Worm (Caenorhabditis elegans) whole organism, L2 larva: ENCODE data around the gene fbxl-5.

Experiments used
- blmp-1 ChIP-seq: sonication (generic microtip); optimal IDR thresholded peaks from 2 replicates; lab custom pipeline; 2017; ENCODE audit warnings: missing genetic modification characterization, mild to moderate bottlenecking, missing compliant biosample characterization, antibody characterized with exemption, moderate library complexity; ENCODE audit not compliant: insufficient read depth
- lsy-2 ChIP-seq, 2 experiments: fragments of 150-350 bp in 1 of 2; sonication (generic microtip) in 1 of 2; optimal IDR thresholded peaks; 2 replicates each; lab custom pipeline; 2014 to 2017; ENCODE audit warnings: missing biosample characterization in 2 of 2, missing genetic modification characterization in 2 of 2
- nhr-11 ChIP-seq: fragments of 150-350 bp; optimal IDR thresholded peaks from 2 replicates; lab custom pipeline; 2014; ENCODE audit warnings: missing biosample characterization, missing genetic modification characterization
- ztf-1 ChIP-seq: fragments of 200-800 bp; sonication (Bioruptor generic); conservative IDR thresholded peaks from 2 replicates; pipeline ENCODE4 v1.3.6; 2022; ENCODE audit warnings: missing genetic modification characterization, missing compliant biosample characterization
- ztf-4 ChIP-seq: fragments of 150-350 bp; optimal IDR thresholded peaks from 2 replicates; lab custom pipeline; 2014; ENCODE audit warnings: missing biosample characterization, missing genetic modification characterization

DNA sequence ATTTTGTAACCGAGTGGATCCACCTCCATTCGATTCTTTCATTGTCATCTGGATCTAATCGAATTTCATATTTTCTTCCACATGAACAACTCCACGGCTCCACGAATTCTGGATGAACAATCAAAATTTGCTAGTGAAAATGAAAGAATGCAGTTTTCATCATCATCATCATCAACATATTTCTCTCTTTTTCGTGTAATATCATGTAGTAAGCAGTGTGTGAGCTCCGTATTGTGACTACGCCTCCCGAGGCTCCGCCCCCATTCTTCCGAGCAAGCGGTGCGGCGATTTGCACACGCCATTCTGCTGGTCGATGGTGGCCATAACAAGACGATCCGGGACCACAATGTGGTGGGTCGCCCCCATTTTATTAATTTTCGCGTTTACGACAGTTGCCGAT is 55.4 kb downstream of the fbxl-5 start, which contains the start of gene ZK742.7:
- TF ChIP-seq ztf-4 (tag; lab: Kevin White, UChicago) (no peak), blmp-1 (tag; lab: Kevin White, UChicago) (no peak), ztf-1 (GFP tag; lab: Robert Waterston, UW) (no peak), nhr-11 (tag; lab: Kevin White, UChicago) (no peak), lsy-2 (tag; optimal IDR thresholded peaks at IDR 0.05; lab: Kevin White, UChicago) (no peak)
